Worm (Caenorhabditis elegans) whole organism, L1 larva: ENCODE results near the gene mrg-1.
A peak's percentile ranks its signal among the peaks of the same experiment; 100 is the strongest.

Experiments used
- C16A3.4 ChIP-seq: fragments of 150-350 bp; optimal IDR thresholded peaks from 2 replicates; lab custom pipeline; 2014; ENCODE audit warnings: missing biosample characterization, missing genetic modification characterization
- aha-1 ChIP-seq: fragments of 150-350 bp; optimal IDR thresholded peaks from 2 replicates; lab custom pipeline; 2014; ENCODE audit warnings: missing biosample characterization, missing genetic modification characterization
- ama-1 ChIP-seq: fragments of 150-350 bp; optimal IDR thresholded peaks from 2 replicates; lab custom pipeline; 2014
- blmp-1 ChIP-seq: fragments of 150-350 bp; optimal IDR thresholded peaks from 2 replicates; lab custom pipeline; 2014; ENCODE audit warnings: missing biosample characterization, missing genetic modification characterization
- dpl-1 ChIP-seq, 3 experiments: fragments of 150-350 bp in 2 of 3; sonication (generic microtip) in 1 of 3; optimal IDR thresholded peaks; 2 replicates each; lab custom pipeline; 2014 to 2017; ENCODE audit warnings: missing biosample characterization in 3 of 3, missing genetic modification characterization in 3 of 3, missing genetic modification reagents in 3 of 3
- efl-1 ChIP-seq, 4 experiments: fragments of 150-350 bp; optimal IDR thresholded peaks in 3 of 4; peaks in 1 of 4; 1 replicate in 1 of 4; 2 replicates in 3 of 4; lab custom pipeline; 2014; ENCODE audit warnings: missing biosample characterization in 2 of 4, missing genetic modification characterization in 2 of 4, missing genetic modification reagents in 2 of 4
- lin-35 ChIP-seq, 2 experiments: fragments of 150-350 bp; optimal IDR thresholded peaks; 2 replicates each; lab custom pipeline; 2014; ENCODE audit warnings: missing biosample characterization in 2 of 2, missing genetic modification characterization in 2 of 2, missing genetic modification reagents in 2 of 2
- lsy-2 ChIP-seq, 2 experiments: fragments of 150-350 bp; optimal IDR thresholded peaks; 2 replicates each; lab custom pipeline; 2014; ENCODE audit warnings: missing biosample characterization in 2 of 2, missing genetic modification characterization in 2 of 2
- mef-2 ChIP-seq: fragments of 150-350 bp; optimal IDR thresholded peaks from 2 replicates; lab custom pipeline; 2014; ENCODE audit warnings: missing biosample characterization, missing genetic modification characterization

Gene mrg-1

ce11 chrIII:12821331-12821730 is 53.1 kb downstream of the mrg-1 start:
- TF ChIP-seq efl-1 (optimal IDR thresholded peaks at IDR 0.05; lab: Kevin White, UChicago) (peak; percentile 19 to 25), efl-1 (GFP tag; optimal IDR thresholded peaks at IDR 0.05 in 1 of 2; lab: Kevin White, UChicago) (peak in 1 of 2 experiments; percentile 18), mef-2 (tag; lab: Kevin White, UChicago) (no peak), aha-1 (tag; lab: Kevin White, UChicago) (no peak), ama-1 (lab: Kevin White, UChicago) (no peak), lin-35 (GFP tag; optimal IDR thresholded peaks at IDR 0.05; lab: Kevin White, UChicago) (peak in 1 of 2 experiments; percentile 17), lsy-2 (tag; optimal IDR thresholded peaks at IDR 0.05; lab: Kevin White, UChicago) (peak in 1 of 2 experiments; percentile 56), dpl-1 (GFP tag; optimal IDR thresholded peaks at IDR 0.05; lab: Kevin White, UChicago) (peak in 1 of 3 experiments; percentile 58), C16A3.4 (tag; lab: Kevin White, UChicago) (peak; percentile 27), blmp-1 (tag; lab: Kevin White, UChicago) (peak; percentile 10)
- TF ChIP-seq, all 84 proteins: peak for 6
